Worm (Caenorhabditis elegans): Measurements from ENCODE around the gene R186.3.

DNA sequence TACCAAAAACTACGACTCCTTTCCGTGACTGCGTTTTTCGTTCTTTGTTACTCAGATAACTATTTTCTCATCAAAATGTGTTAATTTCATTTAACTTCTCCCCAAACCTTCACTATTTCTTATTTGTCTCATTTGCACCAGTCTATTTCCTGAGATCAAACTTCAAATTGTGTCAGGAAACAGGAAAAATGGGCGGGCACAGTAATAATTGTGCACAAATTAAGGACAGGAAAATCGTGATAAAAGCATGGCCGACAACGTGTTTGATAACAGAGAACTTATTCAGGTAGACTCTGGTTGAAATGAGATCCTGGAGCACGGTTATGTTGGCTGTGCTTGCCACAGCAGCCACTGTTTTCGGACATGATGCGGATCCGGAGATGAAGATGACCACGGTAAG is 47.3 kb downstream of the R186.3 start, which contains the start of gene lipl-1:
- no peak for TF ChIP-seq sea-1 (GFP tag; conservative IDR thresholded peaks at IDR 0.05)
- TF ChIP-seq tbx-37 (GFP tag; conservative IDR thresholded peaks at IDR 0.05), result no peak
- TF ChIP-seq tbx-11 (GFP tag; IDR thresholded peaks at IDR 0.05), result no peak
- TF ChIP-seq ama-1 (optimal IDR thresholded peaks at IDR 0.05), result no peak
- TF ChIP-seq ets-7 (tag; optimal IDR thresholded peaks at IDR 0.05), result no peak
- no peak for TF ChIP-seq F13C5.2 (tag; optimal IDR thresholded peaks at IDR 0.05)
- TF ChIP-seq aly-1 (tag; optimal IDR thresholded peaks at IDR 0.05), result no peak
- no peak for TF ChIP-seq B0310.2 (tag; optimal IDR thresholded peaks at IDR 0.05)
- TF ChIP-seq hnd-1 (tag; optimal IDR thresholded peaks at IDR 0.05), result no peak

Measured in whole organism, early embryonic.